Fruit fly (Drosophila melanogaster) Kc167 (cell line): ENCODE data around the gene CG43678.

Source experiments
- Myc ChIP-seq: fragments of >200 bp; optimal IDR thresholded peaks from 2 replicates; lab custom pipeline; 2017; ENCODE audit warnings: missing external identifiers
- Sin3A ChIP-seq: fragments of >200 bp; optimal IDR thresholded peaks from 2 replicates; lab custom pipeline; 2018; ENCODE audit warnings: missing external identifiers
- psq ChIP-seq: fragments of >200 bp; optimal IDR thresholded peaks from 2 replicates; lab custom pipeline; 2017; ENCODE audit warnings: missing external identifiers

dm6 chr3L:15054477-15054876, 5.2 kb upstream of the CG43678 start, which contains the start of gene EAChm:
- no peak for TF ChIP-seq Myc (lab: Kevin White, UChicago)
- no peak for TF ChIP-seq psq (lab: Kevin White, UChicago)
- no peak for TF ChIP-seq Sin3A
